Worm (Caenorhabditis elegans) whole organism, L4 larva: ENCODE measurements around the gene clec-207.

Experiments used
- ama-1 ChIP-seq: fragments of 150-350 bp; optimal IDR thresholded peaks from 2 replicates; lab custom pipeline; 2014; ENCODE audit warnings: inconsistent platforms, mixed read lengths
- fos-1 ChIP-seq: fragments of 150-350 bp; optimal IDR thresholded peaks from 2 replicates; lab custom pipeline; 2014; ENCODE audit warnings: missing biosample characterization, missing genetic modification characterization
- hlh-30 ChIP-seq: sonication (generic microtip); optimal IDR thresholded peaks from 2 replicates; lab custom pipeline; 2017; ENCODE audit warnings: antibody characterized with exemption, mild to moderate bottlenecking, missing genetic modification characterization, missing compliant biosample characterization; ENCODE audit not compliant: insufficient read depth
- lin-39 ChIP-seq: fragments of 150-350 bp; optimal IDR thresholded peaks from 2 replicates; lab custom pipeline; 2014; ENCODE audit warnings: missing biosample characterization, missing genetic modification reagents, missing genetic modification characterization
- mdl-1 ChIP-seq, 2 experiments: fragments of 150-350 bp in 1 of 2; sonication (generic microtip) in 1 of 2; optimal IDR thresholded peaks; 2 replicates each; lab custom pipeline; 2014 to 2017; ENCODE audit warnings: missing biosample characterization in 2 of 2, missing genetic modification characterization in 2 of 2
- mes-2 ChIP-seq: sonication (generic microtip); optimal IDR thresholded peaks from 2 replicates; lab custom pipeline; 2016; ENCODE audit warnings: missing genotype, mild to moderate bottlenecking, missing genetic modification characterization, missing compliant biosample characterization; ENCODE audit not compliant: poor library complexity, severe bottlenecking
- nhr-11 ChIP-seq: fragments of 150-350 bp; optimal IDR thresholded peaks from 2 replicates; lab custom pipeline; 2014; ENCODE audit warnings: missing biosample characterization, missing genetic modification characterization
- skn-1 ChIP-seq: fragments of 150-350 bp; optimal IDR thresholded peaks from 2 replicates; lab custom pipeline; 2014; ENCODE audit warnings: missing biosample characterization, missing genetic modification characterization
- unc-62 ChIP-seq, 3 experiments: fragments of 150-350 bp in 1 of 3; sonication (generic microtip); optimal IDR thresholded peaks in 2 of 3; peaks in 1 of 3; 1 replicate in 1 of 3; 2 replicates in 2 of 3; lab custom pipeline; 2014 to 2017; ENCODE audit warnings: missing biosample characterization in 3 of 3, missing genetic modification characterization in 3 of 3, missing genetic modification reagents in 3 of 3, missing genotype in 1 of 3
- zfp-3 ChIP-seq: fragments of 200-800 bp; sonication (Bioruptor generic); conservative IDR thresholded peaks from 2 replicates; pipeline ENCODE4 v1.3.6; 2022; ENCODE audit warnings: missing genetic modification reagents, missing genetic modification characterization, missing compliant biosample characterization

ce11 chrV:2121910-2122362 is 26.1 kb downstream of the clec-207 start, which contains the start of gene F22F7.8:
- TF ChIP-seq unc-62 (GFP tag; optimal IDR thresholded peaks at IDR 0.05 in 1 of 2; lab: Kevin White, UChicago) = no peak
- no peak for TF ChIP-seq unc-62 (tag; optimal IDR thresholded peaks at IDR 0.05; lab: Kevin White, UChicago)
- TF ChIP-seq ama-1 (lab: Kevin White, UChicago) = no peak
- TF ChIP-seq nhr-11 (tag; lab: Kevin White, UChicago) = no peak
- no peak for TF ChIP-seq mes-2 (tag; lab: Kevin White, UChicago)
- TF ChIP-seq mdl-1 (tag; optimal IDR thresholded peaks at IDR 0.05; lab: Kevin White, UChicago) = no peak
- TF ChIP-seq hlh-30 (tag; lab: Kevin White, UChicago) = no peak
- no peak for TF ChIP-seq lin-39 (tag; lab: Kevin White, UChicago)
- TF ChIP-seq fos-1 (tag; lab: Kevin White, UChicago) = no peak
- TF ChIP-seq skn-1 (tag; lab: Kevin White, UChicago) = no peak
- TF ChIP-seq zfp-3 (GFP tag; lab: Robert Waterston, UW) = no peak
